Worm (Caenorhabditis elegans): ENCODE measurements around the gene srsy-1.
A peak's percentile ranks its signal among the peaks of the same experiment; 100 is the strongest.
"Not testable (repeated sequence)": the region's sequence is repeated elsewhere in the genome, so short reads cannot be mapped to it uniquely, and the experiment has no call there.

Gene srsy-1

ce11 chrII:5109693-5110092, 6.1 kb upstream of the srsy-1 start, which contains the start of gene F09C12.2:
TSS of gene F09C12.2 (plus strand) at chrII:5110012.
- no peak for TF ChIP-seq efl-1 (optimal IDR thresholded peaks at IDR 0.05)
- TF ChIP-seq efl-1 (GFP tag; optimal IDR thresholded peaks at IDR 0.05 in 1 of 2) = peak in 1 of 2 experiments; percentile 72
- no peak for TF ChIP-seq mab-9 (GFP tag; IDR thresholded peaks at IDR 0.05)
- peak; percentile 82 for TF ChIP-seq elt-2 (tag; optimal IDR thresholded peaks at IDR 0.05)
- TF ChIP-seq lin-13 (GFP tag; optimal IDR thresholded peaks at IDR 0.05) = no peak
- TF ChIP-seq unc-98 (GFP tag; IDR thresholded peaks at IDR 0.05) = no peak
- no peak for TF ChIP-seq pax-3 (tag; optimal IDR thresholded peaks at IDR 0.05)

- TF ChIP-seq skn-1 (tag; optimal IDR thresholded peaks at IDR 0.05) = no peak
- no peak for TF ChIP-seq ztf-4 (tag; optimal IDR thresholded peaks at IDR 0.05)
- no peak for TF ChIP-seq rnt-1 (tag; optimal IDR thresholded peaks at IDR 0.05)
- no peak for TF ChIP-seq ces-1 (GFP tag; optimal IDR thresholded peaks at IDR 0.05)
- TF ChIP-seq nhr-84 (tag; optimal IDR thresholded peaks at IDR 0.05) = no peak
- no peak for TF ChIP-seq sptf-1 (tag; optimal IDR thresholded peaks at IDR 0.05)
- TF ChIP-seq nhr-20 (tag; optimal IDR thresholded peaks at IDR 0.05) = no peak
- no peak for TF ChIP-seq unc-86 (tag; optimal IDR thresholded peaks at IDR 0.05)
- no peak for TF ChIP-seq nhr-85 (tag)
- no peak for TF ChIP-seq unc-130 (tag; optimal IDR thresholded peaks at IDR 0.05)
- no peak for TF ChIP-seq snpc-4 (tag; optimal IDR thresholded peaks at IDR 0.05)
- TF ChIP-seq pax-3 (tag; optimal IDR thresholded peaks at IDR 0.05) = no peak
- TF ChIP-seq ztf-11 (tag; optimal IDR thresholded peaks at IDR 0.05) = no peak
- TF ChIP-seq mef-2 (tag; optimal IDR thresholded peaks at IDR 0.05) = no peak
Measured at ce11 chrII:5112082-5112481, 3.8 kb upstream of the srsy-1 start, which contains the start of gene F09C12.8. TSS of gene F09C12.8 (plus strand) at chrII:5112382.

ce11 chrII:5115235-5115634, 598 bp upstream of the srsy-1 start, which contains the start of gene msp-74:
TSS of gene msp-74 (minus strand) at chrII:5115335.
- TF ChIP-seq alr-1 (tag; optimal IDR thresholded peaks at IDR 0.05; ENCODE audit: borderline replicate concordance); C34B4.2 (tag; optimal IDR thresholded peaks at IDR 0.05); elt-3 (tag; optimal IDR thresholded peaks at IDR 0.05): not testable (repeated sequence)

- TF ChIP-seq tlp-1 (tag; optimal IDR thresholded peaks at IDR 0.05) (no peak), egl-13 (tag; optimal IDR thresholded peaks at IDR 0.05) (no peak), C04F5.9 (tag; optimal IDR thresholded peaks at IDR 0.05) (no peak), xbp-1 (tag; optimal IDR thresholded peaks at IDR 0.05) (no peak), elt-3 (tag; optimal IDR thresholded peaks at IDR 0.05) (no peak), efl-1 (optimal IDR thresholded peaks at IDR 0.05) (no peak), efl-1 (GFP tag; optimal IDR thresholded peaks at IDR 0.05 in 1 of 2) (no peak), hpl-2 (GFP tag; optimal IDR thresholded peaks at IDR 0.05) (no peak), hlh-4 (tag; optimal IDR thresholded peaks at IDR 0.05) (no peak)
Measured at ce11 chrII:5120612-5121011, 4.8 kb downstream of the srsy-1 start.

ce11 chrII:5130081-5130480, 14.2 kb downstream of the srsy-1 start, which contains the start of gene lgc-56:
TSS of gene lgc-56 (plus strand) at chrII:5130381.
- TF ChIP-seq aly-2 (tag; optimal IDR thresholded peaks at IDR 0.05) (no peak), sup-37 (GFP tag; optimal IDR thresholded peaks at IDR 0.05) (no peak), irx-1 (tag; optimal IDR thresholded peaks at IDR 0.05) (no peak), lin-35 (GFP tag; optimal IDR thresholded peaks at IDR 0.05) (no peak)

ce11 chrII:5131800-5132199, 16.0 kb downstream of the srsy-1 start:
- no peak for TF ChIP-seq ama-1 (optimal IDR thresholded peaks at IDR 0.05)
- no peak for TF ChIP-seq snpc-4 (tag; optimal IDR thresholded peaks at IDR 0.05)
- no peak for TF ChIP-seq hlh-17 (GFP tag; optimal IDR thresholded peaks at IDR 0.05; ENCODE audit: borderline replicate concordance)
- no peak for TF ChIP-seq rnt-1 (tag; optimal IDR thresholded peaks at IDR 0.05)
- no peak for TF ChIP-seq unc-30 (tag; optimal IDR thresholded peaks at IDR 0.05)
- no peak for TF ChIP-seq C16A3.4 (tag; optimal IDR thresholded peaks at IDR 0.05)
- no peak for TF ChIP-seq elt-2 (tag; optimal IDR thresholded peaks at IDR 0.05)
- TF ChIP-seq lsy-2 (tag; optimal IDR thresholded peaks at IDR 0.05) = no peak
- no peak for TF ChIP-seq lin-39 (tag; optimal IDR thresholded peaks at IDR 0.05)

Data from whole organism, L1 larva.